Fruit fly (Drosophila melanogaster) whole organism, embryonic: Measurements from ENCODE around the gene CG7518.
A peak's percentile ranks its signal among the peaks of the same experiment; 100 is the strongest.

ENCODE experiments used
- Blimp-1 ChIP-seq: fragments of 200-800 bp; sonication (Bioruptor generic); optimal IDR thresholded peaks from 3 replicates; lab custom pipeline; 2018; ENCODE audit warnings: missing biosample characterization, missing genetic modification characterization, mild to moderate bottlenecking, moderate library complexity, missing genetic modification reagents
- CG10654 ChIP-seq: fragments of 200-800 bp; sonication (Bioruptor generic); optimal IDR thresholded peaks from 2 replicates; lab custom pipeline; 2016; ENCODE audit warnings: missing biosample characterization, missing genetic modification characterization
- CG11456 ChIP-seq: fragments of 200-800 bp; sonication (Bioruptor generic); IDR thresholded peaks from 3 replicates; pipeline ENCODE4 v1.3.6; 2022; ENCODE audit warnings: missing biosample characterization, missing genetic modification characterization
- CG12744 ChIP-seq: fragments of 200-800 bp; sonication (Bioruptor generic); optimal IDR thresholded peaks from 2 replicates; lab custom pipeline; 2016; ENCODE audit warnings: missing biosample characterization, missing genetic modification characterization
- CG15514 ChIP-seq: fragments of 200-800 bp; sonication (Bioruptor generic); optimal IDR thresholded peaks from 3 replicates; lab custom pipeline; 2017; ENCODE audit warnings: missing biosample characterization, missing genetic modification characterization, mild to moderate bottlenecking, moderate library complexity, missing genetic modification reagents
- CG17829 ChIP-seq: fragments of 200-800 bp; optimal IDR thresholded peaks from 2 replicates; lab custom pipeline; 2019; ENCODE audit warnings: missing biosample characterization, mild to moderate bottlenecking, missing genetic modification characterization, moderate library complexity
- CG18599 ChIP-seq: fragments of 200-800 bp; sonication (Bioruptor generic); optimal IDR thresholded peaks from 3 replicates; lab custom pipeline; 2017; ENCODE audit warnings: missing biosample characterization, missing genetic modification characterization, mild to moderate bottlenecking, moderate library complexity, missing genetic modification reagents
- CG32532 ChIP-seq: fragments of 200-800 bp; sonication (Bioruptor generic); IDR thresholded peaks from 2 replicates; pipeline ENCODE4 v1.3.6; 2022; ENCODE audit warnings: missing biosample characterization, missing genetic modification characterization
- CG3847 ChIP-seq: fragments of 200-800 bp; sonication (Bioruptor generic); IDR thresholded peaks from 2 replicates; pipeline ENCODE4 v1.3.6; 2022; ENCODE audit warnings: missing biosample characterization, missing genetic modification characterization
- CG4360 ChIP-seq: fragments of 200-800 bp; sonication (Bioruptor generic); IDR thresholded peaks from 2 replicates; pipeline ENCODE4 v1.3.6; 2022; ENCODE audit warnings: missing biosample characterization, missing genetic modification characterization
- CG4854 ChIP-seq: fragments of 200-800 bp; sonication (Bioruptor generic); optimal IDR thresholded peaks from 2 replicates; lab custom pipeline; 2016; ENCODE audit warnings: missing biosample characterization, missing genetic modification characterization, inconsistent platforms
- CG6272 ChIP-seq: fragments of 200-800 bp; sonication (Bioruptor generic); IDR thresholded peaks from 2 replicates; pipeline ENCODE4 v1.3.6; 2022; ENCODE audit warnings: missing biosample characterization, missing genetic modification characterization
- CG6689 ChIP-seq: fragments of 200-800 bp; sonication (Bioruptor generic); IDR thresholded peaks from 2 replicates; pipeline ENCODE4 v1.3.6; 2022; ENCODE audit warnings: missing biosample characterization, missing genetic modification characterization
- CG7357 ChIP-seq: fragments of 200-800 bp; sonication (Bioruptor generic); IDR thresholded peaks from 3 replicates; pipeline ENCODE4 v1.3.6; 2022; ENCODE audit warnings: missing biosample characterization, missing genetic modification characterization
- CG7839 ChIP-seq: fragments of 200-800 bp; sonication (Bioruptor generic); optimal IDR thresholded peaks from 3 replicates; lab custom pipeline; 2018; ENCODE audit warnings: missing biosample characterization, mild to moderate bottlenecking, missing genetic modification characterization, moderate library complexity
- CG8089 ChIP-seq: fragments of 200-800 bp; sonication (Bioruptor generic); optimal IDR thresholded peaks from 3 replicates; lab custom pipeline; 2016; ENCODE audit warnings: missing biosample characterization, missing genetic modification characterization
- CG8359 ChIP-seq: fragments of 200-800 bp; sonication (Bioruptor generic); optimal IDR thresholded peaks from 2 replicates; lab custom pipeline; 2017; ENCODE audit warnings: missing biosample characterization, mild to moderate bottlenecking, missing genetic modification characterization, borderline replicate concordance
- CG8944 ChIP-seq: fragments of 200-800 bp; sonication (Bioruptor generic); optimal IDR thresholded peaks from 3 replicates; lab custom pipeline; 2016; ENCODE audit warnings: missing biosample characterization, missing genetic modification characterization
- CG9609 ChIP-seq: fragments of 200-800 bp; sonication (Bioruptor generic); optimal IDR thresholded peaks from 3 replicates; lab custom pipeline; 2016; ENCODE audit warnings: missing biosample characterization, missing genetic modification characterization
- CHES-1-like ChIP-seq: fragments of 200-800 bp; sonication (Bioruptor generic); optimal IDR thresholded peaks from 2 replicates; lab custom pipeline; 2016; ENCODE audit warnings: missing biosample characterization, missing genetic modification characterization
- D ChIP-seq, 2 experiments: fragments of 200-800 bp in 1 of 2; fragments of >200 bp in 1 of 2; sonication (Bioruptor generic) in 1 of 2; optimal IDR thresholded peaks; 2 replicates in 1 of 2; 3 replicates in 1 of 2; lab custom pipeline; 2017; ENCODE audit warnings: mild to moderate bottlenecking in 1 of 2, missing biosample characterization in 1 of 2, missing genetic modification characterization in 1 of 2, missing genetic modification reagents in 1 of 2
- Dip3 ChIP-seq: fragments of 200-800 bp; sonication (Bioruptor generic); optimal IDR thresholded peaks from 3 replicates; lab custom pipeline; 2016; ENCODE audit warnings: missing biosample characterization, missing genetic modification characterization
- H15 ChIP-seq: fragments of 200-800 bp; sonication (Bioruptor generic); IDR thresholded peaks from 3 replicates; pipeline ENCODE4 v1.3.6; 2022; ENCODE audit warnings: missing biosample characterization, missing genetic modification characterization
- Hey ChIP-seq: fragments of 200-800 bp; sonication (Bioruptor generic); optimal IDR thresholded peaks from 3 replicates; lab custom pipeline; 2018; ENCODE audit warnings: missing biosample characterization, mild to moderate bottlenecking, missing genetic modification characterization
- Lhr ChIP-seq: fragments of 200-800 bp; sonication (Bioruptor generic); optimal IDR thresholded peaks from 3 replicates; lab custom pipeline; 2017; ENCODE audit warnings: mild to moderate bottlenecking, missing biosample characterization, missing genetic modification reagents, missing genetic modification characterization
- MBD-R2 ChIP-seq: fragments of 200-800 bp; sonication (Bioruptor generic); IDR thresholded peaks from 2 replicates; pipeline ENCODE4 v1.3.6; 2022; ENCODE audit warnings: missing biosample characterization, missing genetic modification characterization
- Max ChIP-seq: fragments of 200-800 bp; sonication (Bioruptor generic); optimal IDR thresholded peaks from 2 replicates; lab custom pipeline; 2016; ENCODE audit warnings: missing biosample characterization, mild to moderate bottlenecking, missing genetic modification characterization
- Nf-YC ChIP-seq: fragments of 200-800 bp; optimal IDR thresholded peaks from 3 replicates; lab custom pipeline; 2019; ENCODE audit warnings: missing biosample characterization, mild to moderate bottlenecking, missing genetic modification characterization, moderate library complexity
- PHDP ChIP-seq: fragments of 200-800 bp; sonication (Bioruptor generic); optimal IDR thresholded peaks from 3 replicates; lab custom pipeline; 2018; ENCODE audit warnings: missing biosample characterization, mild to moderate bottlenecking, missing genetic modification characterization, moderate library complexity
- Xbp1 ChIP-seq: fragments of 200-800 bp; sonication (Bioruptor generic); optimal IDR thresholded peaks from 3 replicates; lab custom pipeline; 2016; ENCODE audit warnings: missing biosample characterization, mild to moderate bottlenecking, missing genetic modification characterization
- bab2 ChIP-seq: fragments of 200-800 bp; sonication (Bioruptor generic); optimal IDR thresholded peaks from 2 replicates; lab custom pipeline; 2016; ENCODE audit warnings: missing biosample characterization, missing genetic modification characterization
- bcd ChIP-seq: fragments of 200-800 bp; sonication (Bioruptor generic); optimal IDR thresholded peaks from 2 replicates; lab custom pipeline; 2017; ENCODE audit warnings: missing biosample characterization, mild to moderate bottlenecking, missing genetic modification characterization
- bigmax ChIP-seq: fragments of 200-800 bp; sonication (Bioruptor generic); optimal IDR thresholded peaks from 2 replicates; lab custom pipeline; 2018; ENCODE audit warnings: missing biosample characterization, mild to moderate bottlenecking, missing genetic modification characterization
- da ChIP-seq: fragments of 200-800 bp; sonication (Bioruptor generic); optimal IDR thresholded peaks from 2 replicates; lab custom pipeline; 2016; ENCODE audit warnings: missing biosample characterization, missing genetic modification characterization
- ems ChIP-seq: fragments of 200-800 bp; sonication (Bioruptor generic); optimal IDR thresholded peaks from 3 replicates; lab custom pipeline; 2016; ENCODE audit warnings: missing biosample characterization, missing genetic modification characterization
- fd3F ChIP-seq: fragments of 200-800 bp; sonication (Bioruptor generic); optimal IDR thresholded peaks from 2 replicates; lab custom pipeline; 2018; ENCODE audit warnings: missing biosample characterization, mild to moderate bottlenecking, missing genetic modification characterization, moderate library complexity
- fu2 ChIP-seq: fragments of 200-800 bp; sonication (Bioruptor generic); optimal IDR thresholded peaks from 2 replicates; lab custom pipeline; 2016; ENCODE audit warnings: missing biosample characterization, missing genetic modification characterization
- gce ChIP-seq: fragments of 200-800 bp; sonication (Bioruptor generic); IDR thresholded peaks from 3 replicates; pipeline ENCODE4 v1.3.6; 2022; ENCODE audit warnings: missing biosample characterization, missing genetic modification characterization
- gro ChIP-seq: fragments of 200-800 bp; sonication (Bioruptor generic); optimal IDR thresholded peaks from 2 replicates; lab custom pipeline; 2016; ENCODE audit warnings: missing biosample characterization, missing genetic modification characterization
- kay ChIP-seq: fragments of 200-800 bp; sonication (Bioruptor generic); optimal IDR thresholded peaks from 2 replicates; lab custom pipeline; 2016; ENCODE audit warnings: missing biosample characterization, missing genetic modification characterization
- kni ChIP-seq: fragments of 200-800 bp; sonication (Bioruptor generic); optimal IDR thresholded peaks from 3 replicates; lab custom pipeline; 2017; ENCODE audit warnings: mild to moderate bottlenecking, missing biosample characterization, missing genetic modification reagents, missing genetic modification characterization
- nmo ChIP-seq: fragments of 200-800 bp; sonication (Bioruptor generic); optimal IDR thresholded peaks from 2 replicates; lab custom pipeline; 2018; ENCODE audit warnings: missing biosample characterization, mild to moderate bottlenecking, missing genetic modification characterization, moderate library complexity
- peb ChIP-seq: fragments of 200-800 bp; sonication (Bioruptor generic); IDR thresholded peaks from 2 replicates; pipeline ENCODE4 v1.3.6; 2022; ENCODE audit warnings: missing biosample characterization, missing genetic modification characterization
- pho ChIP-seq: fragments of 200-800 bp; sonication (Bioruptor generic); optimal IDR thresholded peaks from 2 replicates; lab custom pipeline; 2016; ENCODE audit warnings: missing biosample characterization, missing genetic modification characterization
- pnt ChIP-seq: fragments of 200-800 bp; sonication (Bioruptor generic); optimal IDR thresholded peaks from 3 replicates; lab custom pipeline; 2016; ENCODE audit warnings: missing biosample characterization, missing genetic modification characterization
- psq ChIP-seq: fragments of 200-800 bp; sonication (Bioruptor generic); optimal IDR thresholded peaks from 2 replicates; lab custom pipeline; 2017; ENCODE audit warnings: missing biosample characterization, missing genetic modification characterization
- pzg ChIP-seq: fragments of 200-800 bp; sonication (Bioruptor generic); optimal IDR thresholded peaks from 3 replicates; lab custom pipeline; 2018; ENCODE audit warnings: missing biosample characterization, mild to moderate bottlenecking, missing genetic modification characterization, moderate library complexity
- rib ChIP-seq: fragments of 200-800 bp; sonication (Bioruptor generic); IDR thresholded peaks from 2 replicates; pipeline ENCODE4 v1.3.6; 2022; ENCODE audit warnings: missing biosample characterization, missing genetic modification characterization
- scrt ChIP-seq: fragments of 200-800 bp; sonication (Bioruptor generic); optimal IDR thresholded peaks from 2 replicates; lab custom pipeline; 2018; ENCODE audit warnings: missing biosample characterization, mild to moderate bottlenecking, missing genetic modification characterization, moderate library complexity
- shn ChIP-seq: fragments of 200-800 bp; sonication (Bioruptor generic); optimal IDR thresholded peaks from 3 replicates; lab custom pipeline; 2016; ENCODE audit warnings: missing biosample characterization, missing genetic modification characterization

CG7518 gene

DNA sequence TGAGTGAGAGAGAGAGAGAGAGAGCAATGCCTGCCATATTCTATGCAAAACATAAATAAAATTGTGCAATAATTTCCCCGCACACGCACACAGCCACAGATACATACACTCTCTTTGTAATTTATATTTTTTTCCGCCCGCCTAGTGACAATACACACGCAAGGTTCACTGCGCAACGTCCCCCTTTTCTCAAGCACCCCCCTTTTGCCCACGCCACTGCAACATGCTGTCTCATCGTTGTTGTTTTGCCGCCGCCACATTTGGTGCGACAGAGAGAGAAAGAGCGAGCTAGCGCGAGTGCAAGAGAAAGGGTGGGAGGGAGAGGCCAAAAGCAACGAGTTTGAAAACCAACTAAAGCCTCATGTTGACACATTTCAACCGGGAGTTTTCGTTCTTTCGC lies 14.5 kb downstream of the CG7518 start (continued):
- TF ChIP-seq CG8944 (GFP tag; lab: Kevin White, UChicago) (peak; percentile 66), CG10654 (GFP tag; lab: Kevin White, UChicago) (peak; percentile 16), pho (GFP tag; lab: Kevin White, UChicago) (peak; percentile 70), MBD-R2 (GFP tag; lab: Robert Waterston, UW) (peak; percentile 35; the same call in 1 of the 2 replicates), CG15514 (GFP tag; lab: Kevin White, UChicago) (peak; percentile 37), scrt (GFP tag; lab: Kevin White, UChicago) (peak; percentile 71), da (GFP tag; lab: Kevin White, UChicago) (peak; percentile 38), CG6272 (GFP tag; lab: Robert Waterston, UW) (no peak; the same call in 1 of the 2 replicates), Xbp1 (GFP tag; lab: Kevin White, UChicago) (peak; percentile 67), CG6689 (GFP tag; lab: Robert Waterston, UW) (peak; percentile 53; the same call in 1 of the 2 replicates), Blimp-1 (peak; percentile 1), CG12744 (peak; percentile 2), CG11456 (peak; percentile 73), CG7357 (GFP tag; lab: Robert Waterston, UW) (0 out of 3 replicates have a peak, but pooled peaks have one; percentile 29), fu2 (GFP tag; lab: Kevin White, UChicago) (peak; percentile 53), nmo (GFP tag; lab: Kevin White, UChicago) (peak; percentile 48), kay (peak; percentile 80), CG4854 (GFP tag; lab: Kevin White, UChicago) (peak; percentile 25), gro (GFP tag; lab: Kevin White, UChicago) (peak; percentile 61), Nf-YC (peak; percentile 19), rib (GFP tag; lab: Robert Waterston, UW) (peak; percentile 85), psq (GFP tag; lab: Kevin White, UChicago) (no peak), Max (GFP tag; lab: Kevin White, UChicago) (peak; percentile 30), CG8089 (peak; percentile 55), peb (no peak; the same call in 1 of the 2 replicates), kni (GFP tag; lab: Kevin White, UChicago) (no peak), fd3F (GFP tag; lab: Kevin White, UChicago) (no peak), Dip3 (peak; percentile 69), CG4360 (GFP tag; lab: Robert Waterston, UW) (peak; percentile 53; the same call in 1 of the 2 replicates), CG18599 (GFP tag; lab: Kevin White, UChicago) (peak; percentile 73), bab2 (GFP tag; lab: Kevin White, UChicago) (peak; percentile 68), CG32532 (GFP tag; lab: Robert Waterston, UW) (peak; percentile 68; the same call in 1 of the 2 replicates), shn (GFP tag; lab: Kevin White, UChicago) (peak; percentile 22), CHES-1-like (GFP tag; lab: Kevin White, UChicago) (peak; percentile 66), gce (GFP tag; lab: Robert Waterston, UW) (peak; percentile 60; the same call in 1 of the 3 replicates), CG3847 (GFP tag; lab: Robert Waterston, UW) (peak; percentile 52), bigmax (peak; percentile 13), D (optimal IDR thresholded peaks at IDR 0.05; lab: Kevin White, UChicago) (no peak), D (GFP tag; optimal IDR thresholded peaks at IDR 0.05; lab: Kevin White, UChicago) (peak; percentile 40), CG8359 (GFP tag; lab: Kevin White, UChicago) (no peak), ems (peak; percentile 61), Hey (tag; lab: Kevin White, UChicago) (peak; percentile 12), CG7839 (peak; percentile 56), CG17829 (peak; percentile 45), pzg (GFP tag; lab: Kevin White, UChicago) (peak; percentile 18), CG9609 (GFP tag; lab: Kevin White, UChicago) (peak; percentile 49), bcd (GFP tag; lab: Kevin White, UChicago) (peak; percentile 63), H15 (GFP tag; lab: Robert Waterston, UW) (peak; percentile 55; the same call in 2 of the 3 replicates), Lhr (no peak), pnt (GFP tag; lab: Kevin White, UChicago) (peak; percentile 40), PHDP (peak; percentile 38)
